Worm (Caenorhabditis elegans): ENCODE results near the gene C25D7.9.

The C25D7.9 gene

ce11 chrV:15089438-15089837, 24.5 kb downstream of the C25D7.9 start, which contains the start of the genes C01G10.5 and C01G10.4:
Gene C01G10.5 (minus strand): TSS chrV:15089538.
Gene C01G10.4 (plus strand): TSS chrV:15089740.
- no peak for TF ChIP-seq ceh-14 (tag; optimal IDR thresholded peaks at IDR 0.05)
- no peak for TF ChIP-seq syd-9 (tag; optimal IDR thresholded peaks at IDR 0.05)
- TF ChIP-seq ref-2 (tag; optimal IDR thresholded peaks at IDR 0.05), result no peak

DNA sequence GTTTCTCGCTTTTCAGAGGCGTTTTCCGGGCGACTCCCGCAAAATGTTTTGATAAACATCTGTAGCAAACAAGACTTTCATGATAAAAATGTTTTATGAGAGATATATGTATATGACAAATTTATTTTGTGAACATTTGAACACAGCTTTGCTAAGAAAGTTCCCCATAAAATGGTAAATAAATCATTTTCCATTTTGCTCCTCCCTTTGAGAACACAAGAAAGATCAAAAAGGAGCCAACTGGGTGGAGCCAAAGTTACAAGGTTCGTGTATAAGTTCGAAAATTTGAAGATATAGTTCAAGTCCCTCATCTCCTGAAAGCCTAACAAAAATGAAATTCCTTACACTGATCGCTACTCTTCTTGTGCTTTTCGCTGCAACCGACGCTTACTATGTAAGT, 25.5 kb downstream of the C25D7.9 start, which contains the start of gene C01G10.17:
TSS of gene C01G10.17 (plus strand) at position 301 of the 400 bp plus-strand sequence.
- TF ChIP-seq ama-1 (optimal IDR thresholded peaks at IDR 0.05) (no peak), sox-4 (tag; optimal IDR thresholded peaks at IDR 0.05) (no peak), syd-9 (tag; optimal IDR thresholded peaks at IDR 0.05) (no peak), F13H6.1 (tag; optimal IDR thresholded peaks at IDR 0.05) (no peak), sox-2 (GFP tag; IDR thresholded peaks at IDR 0.05) (no peak), ets-4 (tag; optimal IDR thresholded peaks at IDR 0.05) (no peak), mec-3 (tag; optimal IDR thresholded peaks at IDR 0.05; ENCODE audit: borderline replicate concordance) (no peak), pax-1 (tag; optimal IDR thresholded peaks at IDR 0.05) (no peak), ceh-48 (tag; optimal IDR thresholded peaks at IDR 0.05) (no peak)

DNA sequence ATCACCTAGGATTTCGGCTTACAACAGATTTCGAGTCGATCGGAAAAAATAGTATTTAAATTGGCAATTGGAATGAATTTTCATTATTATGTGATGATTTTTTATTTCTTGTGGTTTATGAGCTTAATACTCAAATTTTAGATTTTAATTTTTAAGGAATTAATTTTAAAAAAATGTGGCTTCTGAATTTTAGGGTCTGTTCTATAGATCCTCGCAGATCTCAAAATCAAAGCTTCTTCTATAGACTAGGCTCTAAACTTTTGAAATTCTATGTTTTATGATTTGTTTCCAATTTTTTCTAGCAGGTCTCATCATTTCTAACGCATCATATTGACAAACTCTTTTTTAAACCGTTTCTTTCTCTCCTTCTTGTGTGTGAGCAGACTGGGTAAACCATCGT, 27.7 kb downstream of the C25D7.9 start, which contains the start of gene txt-12:
TSS of gene txt-12 (plus strand) at position 301 of the 400 bp plus-strand sequence.
- TF ChIP-seq ceh-30 (tag; optimal IDR thresholded peaks at IDR 0.05), result no peak
- no peak for TF ChIP-seq pag-3 (tag; optimal IDR thresholded peaks at IDR 0.05; ENCODE audit: borderline replicate concordance)
- TF ChIP-seq ceh-31 (tag; optimal IDR thresholded peaks at IDR 0.05), result no peak

DNA sequence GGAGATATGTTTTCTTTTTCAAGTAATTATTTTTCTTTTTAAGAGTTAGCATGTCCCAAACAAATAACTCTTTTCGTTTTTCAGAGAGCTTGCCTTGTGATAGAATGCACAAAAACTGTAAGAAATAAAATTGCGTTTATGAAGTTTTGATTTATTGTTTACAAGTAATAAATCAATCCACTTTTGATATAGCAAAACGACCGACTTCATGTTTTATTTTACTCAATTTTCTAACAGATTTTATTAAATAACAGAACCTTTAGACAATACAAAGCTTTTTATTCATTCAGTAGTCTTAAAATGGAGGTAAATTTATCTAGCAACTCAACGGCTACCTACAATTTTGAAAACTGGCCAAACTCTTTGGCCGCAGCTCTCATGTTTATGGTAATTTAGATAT, 29.8 kb downstream of the C25D7.9 start, which contains the start of gene srx-78:
TSS of gene srx-78 (plus strand) at position 301 of the 400 bp plus-strand sequence.
- TF ChIP-seq rnt-1 (tag; optimal IDR thresholded peaks at IDR 0.05), result no peak
- no peak for TF ChIP-seq K09A11.1 (tag; optimal IDR thresholded peaks at IDR 0.05; ENCODE audit: insufficient read depth)
- TF ChIP-seq lim-6 (tag; optimal IDR thresholded peaks at IDR 0.05), result no peak
- TF ChIP-seq elt-2 (tag; optimal IDR thresholded peaks at IDR 0.05), result no peak
- TF ChIP-seq ceh-14 (tag; optimal IDR thresholded peaks at IDR 0.05), result no peak
- TF ChIP-seq mec-3 (tag; optimal IDR thresholded peaks at IDR 0.05; ENCODE audit: borderline replicate concordance), result no peak
- TF ChIP-seq gmeb-2 (tag; optimal IDR thresholded peaks at IDR 0.05), result no peak
- no peak for TF ChIP-seq ceh-34 (tag; optimal IDR thresholded peaks at IDR 0.05)
- no peak for TF ChIP-seq pha-2 (tag; optimal IDR thresholded peaks at IDR 0.05)
- TF ChIP-seq madf-2 (tag; optimal IDR thresholded peaks at IDR 0.05), result no peak
- TF ChIP-seq hlh-13 (GFP tag; optimal IDR thresholded peaks at IDR 0.05), result no peak
- no peak for TF ChIP-seq fkh-10 (GFP tag; optimal IDR thresholded peaks at IDR 0.05)
- no peak for TF ChIP-seq che-1 (tag; optimal IDR thresholded peaks at IDR 0.05)
- TF ChIP-seq ahr-1 (tag; optimal IDR thresholded peaks at IDR 0.05), result no peak
- TF ChIP-seq sox-2 (GFP tag; IDR thresholded peaks at IDR 0.05), result no peak
- TF ChIP-seq hlh-30 (tag; optimal IDR thresholded peaks at IDR 0.05; ENCODE audit: insufficient read depth), result no peak
- no peak for TF ChIP-seq nhr-11 (tag; optimal IDR thresholded peaks at IDR 0.05)

- TF ChIP-seq eyg-1 (tag; optimal IDR thresholded peaks at IDR 0.05) (no peak), npax-4 (tag; optimal IDR thresholded peaks at IDR 0.05) (no peak), pha-4 (tag; optimal IDR thresholded peaks at IDR 0.05) (no peak), T23F11.4 (GFP tag; optimal IDR thresholded peaks at IDR 0.05) (no peak), K02D7.2 (tag; optimal IDR thresholded peaks at IDR 0.05) (no peak), nhr-11 (tag; optimal IDR thresholded peaks at IDR 0.05) (no peak), ttx-3 (tag; optimal IDR thresholded peaks at IDR 0.05) (no peak), F13H6.1 (tag; optimal IDR thresholded peaks at IDR 0.05) (no peak), dve-1 (tag; optimal IDR thresholded peaks at IDR 0.05) (no peak), K09A11.1 (tag; optimal IDR thresholded peaks at IDR 0.05; ENCODE audit: insufficient read depth) (no peak), sox-4 (tag; optimal IDR thresholded peaks at IDR 0.05) (no peak), ceh-48 (tag; optimal IDR thresholded peaks at IDR 0.05) (no peak)
These were observed 34.5 kb downstream of the C25D7.9 start, which contains the start of gene C01G10.1 for ce11 chrV:15099447-15099846. Gene C01G10.1 (plus strand): TSS chrV:15099747.
